Fruit fly (Drosophila melanogaster): ENCODE measurements around the gene Rpn13R.

DNA sequence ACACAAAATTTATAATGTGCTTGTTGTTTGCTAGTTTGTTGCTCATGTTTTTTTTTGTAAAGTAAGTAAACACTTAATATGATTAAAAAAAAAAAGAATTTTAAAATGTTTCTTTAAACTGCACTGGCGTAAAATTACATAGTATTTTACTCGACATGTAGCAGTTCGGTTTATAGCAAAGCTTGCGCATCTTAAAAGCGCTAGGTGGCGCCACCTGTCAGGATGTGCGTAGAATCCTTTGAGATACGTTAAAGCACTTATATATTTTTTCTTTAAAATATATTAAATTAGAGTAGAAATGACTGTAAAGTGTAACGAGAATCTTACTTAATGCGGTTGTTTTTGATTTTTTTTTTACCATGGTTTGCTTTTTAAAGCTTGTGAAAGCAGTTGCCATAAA is 21.2 kb downstream of the Rpn13R start:
- TF ChIP-seq insv (optimal IDR thresholded peaks at IDR 0.05) = no peak
- no peak for TF ChIP-seq psq (optimal IDR thresholded peaks at IDR 0.05)

Data from Kc167 (cell line).